Fruit fly (Drosophila melanogaster): ENCODE data around the gene CG11398.
A peak's percentile ranks its signal among the peaks of the same experiment; 100 is the strongest.

The CG11398 gene

DNA sequence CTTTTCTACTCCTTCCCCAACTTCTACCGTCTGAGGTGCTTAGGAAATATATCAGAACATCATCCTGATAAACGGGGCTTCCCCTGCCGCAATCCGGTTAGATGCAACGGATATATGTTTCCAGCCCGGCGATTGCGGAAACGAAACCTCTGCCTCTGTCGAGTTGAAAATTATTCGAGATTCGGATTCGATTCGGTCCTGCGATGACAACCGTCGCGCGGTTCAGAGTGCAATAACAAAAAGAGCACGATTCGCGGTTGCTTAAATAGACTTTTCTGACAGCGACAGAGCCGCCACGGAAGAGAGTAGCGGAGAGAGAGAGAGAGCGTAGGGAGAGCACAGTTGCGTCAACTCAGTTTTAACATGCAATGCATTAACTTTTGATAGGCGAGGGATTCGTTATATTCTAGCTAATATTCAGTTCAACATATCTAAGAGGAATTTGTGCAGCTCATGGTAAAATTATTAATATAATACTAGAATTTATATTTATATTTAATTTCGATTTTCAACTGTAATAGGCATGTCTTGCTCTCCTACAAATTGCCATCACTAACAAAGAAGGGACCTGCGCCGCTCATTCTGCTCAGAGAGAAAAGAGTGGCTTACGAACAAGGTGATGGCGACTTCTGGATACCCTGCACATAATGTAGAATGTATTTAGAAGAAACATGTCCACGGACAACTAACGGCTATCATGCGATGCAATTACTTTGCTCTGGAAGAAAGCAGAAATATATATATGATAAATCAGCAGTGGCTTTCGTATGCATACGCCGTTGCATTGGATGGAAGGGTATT is 20.1 kb upstream of the CG11398 start (continued):
- TF ChIP-seq Asciz (GFP tag; optimal IDR thresholded peaks at IDR 0.05) (peak; percentile 68), repo (GFP tag; optimal IDR thresholded peaks at IDR 0.05) (no peak), CG15514 (GFP tag; optimal IDR thresholded peaks at IDR 0.05) (peak; percentile 77), cato (GFP tag; optimal IDR thresholded peaks at IDR 0.05; ENCODE audit: borderline replicate concordance) (no peak), CkIIα-i1 (GFP tag; IDR thresholded peaks at IDR 0.05) (no peak), tup (GFP tag; optimal IDR thresholded peaks at IDR 0.05) (peak; percentile 62), Drgx (GFP tag; IDR thresholded peaks at IDR 0.05) (peak; percentile 87), CG30403 (GFP tag; optimal IDR thresholded peaks at IDR 0.05) (peak; percentile 65), caup (GFP tag; optimal IDR thresholded peaks at IDR 0.05; ENCODE audit: severe bottlenecking) (peak; percentile 72), her (GFP tag; optimal IDR thresholded peaks at IDR 0.05) (no peak), MTF-1 (GFP tag; optimal IDR thresholded peaks at IDR 0.05; ENCODE audit: borderline replicate concordance) (peak; percentile 47), CG3065 (GFP tag; optimal IDR thresholded peaks at IDR 0.05) (peak; percentile 31), vnd (GFP tag; IDR thresholded peaks at IDR 0.05; ENCODE audit: partially characterized antibody) (no peak), CG2199 (GFP tag; IDR thresholded peaks at IDR 0.05) (0 out of 3 replicates have a peak, but pooled peaks have one; percentile 61), Fer1 (GFP tag; optimal IDR thresholded peaks at IDR 0.05) (peak; percentile 78), Eip74EF (GFP tag; optimal IDR thresholded peaks at IDR 0.05) (peak in 1 of 2 experiments; percentile 69), HHEX (GFP tag; optimal IDR thresholded peaks at IDR 0.05) (peak; percentile 66), Myb (GFP tag; optimal IDR thresholded peaks at IDR 0.05) (peak; percentile 54), chif (GFP tag; optimal IDR thresholded peaks at IDR 0.05) (peak; percentile 55 to 78), btn (GFP tag; optimal IDR thresholded peaks at IDR 0.05) (peak; percentile 56), CG14014 (GFP tag; IDR thresholded peaks at IDR 0.05) (peak; percentile 72), CG4707 (GFP tag; optimal IDR thresholded peaks at IDR 0.05) (peak; percentile 67), Tbp (GFP tag; optimal IDR thresholded peaks at IDR 0.05) (no peak), CG10462 (GFP tag; optimal IDR thresholded peaks at IDR 0.05) (peak; percentile 9), jumu (GFP tag; optimal IDR thresholded peaks at IDR 0.05) (peak; percentile 79), dm (GFP tag; optimal IDR thresholded peaks at IDR 0.05) (peak; percentile 41), Gug (GFP tag; IDR thresholded peaks at IDR 0.05) (peak; percentile 77), Chrac-16 (GFP tag; optimal IDR thresholded peaks at IDR 0.05) (peak; percentile 67), ftz-f1 (GFP tag; optimal IDR thresholded peaks at IDR 0.05) (no peak), CG6254 (GFP tag; optimal IDR thresholded peaks at IDR 0.05) (peak; percentile 47), Fer3 (tag; optimal IDR thresholded peaks at IDR 0.05) (peak; percentile 71), Dip2 (GFP tag; IDR thresholded peaks at IDR 0.05) (no peak), rib (GFP tag; IDR thresholded peaks at IDR 0.05) (no peak), CG4360 (GFP tag; IDR thresholded peaks at IDR 0.05) (peak; percentile 15; the same call in 1 of the 2 replicates), TFAM (GFP tag; optimal IDR thresholded peaks at IDR 0.05) (peak; percentile 30), unc-4 (GFP tag; IDR thresholded peaks at IDR 0.05; ENCODE audit: partially characterized antibody) (peak; percentile 47; the same call in 1 of the 2 replicates), CG10431 (GFP tag; optimal IDR thresholded peaks at IDR 0.05) (peak; percentile 49), Ssrp (tag; optimal IDR thresholded peaks at IDR 0.05) (peak; percentile 83), Dip3 (GFP tag; optimal IDR thresholded peaks at IDR 0.05) (peak; percentile 78), CG18262 (tag; optimal IDR thresholded peaks at IDR 0.05) (peak; percentile 88), CG9215 (GFP tag; IDR thresholded peaks at IDR 0.05) (peak; percentile 64), CG18619 (GFP tag; optimal IDR thresholded peaks at IDR 0.05) (peak; percentile 50), sug (tag; optimal IDR thresholded peaks at IDR 0.05) (peak; percentile 61), CG13287 (GFP tag; IDR thresholded peaks at IDR 0.05; ENCODE audit: partially characterized antibody) (peak; percentile 39), CG34376 (GFP tag; optimal IDR thresholded peaks at IDR 0.05) (no peak), CG1647 (GFP tag; optimal IDR thresholded peaks at IDR 0.05) (peak; percentile 47), CG8281 (tag; optimal IDR thresholded peaks at IDR 0.05) (peak; percentile 63), Fer2 (tag; optimal IDR thresholded peaks at IDR 0.05) (peak; percentile 44)

Data from whole organism, embryonic.